Fruit fly (Drosophila melanogaster) whole organism: Measurements from ENCODE around the gene CG34124.

ENCODE experiments used
- CG8478 ChIP-seq: fragments of >200 bp; optimal IDR thresholded peaks from 2 replicates; lab custom pipeline; 2018; ENCODE audit warnings: inconsistent platforms
- Dll ChIP-seq: fragments of >200 bp; optimal IDR thresholded peaks from 2 replicates; lab custom pipeline; 2017
- EcR ChIP-seq, 2 experiments: fragments of >200 bp; optimal IDR thresholded peaks; 2 replicates each; lab custom pipeline; 2017; ENCODE audit warnings: missing biosample characterization in 2 of 2, missing genetic modification characterization in 2 of 2, missing genetic modification reagents in 2 of 2
- pan ChIP-seq: fragments of >200 bp; optimal IDR thresholded peaks from 2 replicates; lab custom pipeline; 2017
- psq ChIP-seq: fragments of >200 bp; optimal IDR thresholded peaks from 2 replicates; lab custom pipeline; 2017

dm6 chr2L:4936325-4936869, 21.8 kb upstream of the CG34124 start, which contains the start of gene hoe2:
- no peak for TF ChIP-seq psq (lab: Kevin White, UChicago)
- no peak for TF ChIP-seq CG8478 (lab: Kevin White, UChicago)
- TF ChIP-seq pan (lab: Kevin White, UChicago), result no peak
- no peak for TF ChIP-seq EcR (GFP tag; optimal IDR thresholded peaks at IDR 0.05; lab: Kevin White, UChicago)
- no peak for TF ChIP-seq Dll (lab: Kevin White, UChicago)
